Fruit fly (Drosophila melanogaster): Measurements from ENCODE around the gene lectin-28C.
A peak's percentile ranks its signal among the peaks of the same experiment; 100 is the strongest.

The lectin-28C gene

dm6 chr2L:7827045-7828004 is 29.6 kb upstream of the lectin-28C start, which contains the start of the genes Rack1 and mts:
TSS of gene Rack1 (minus strand) at chr2L:7827315.
TSS of gene mts (plus strand) at chr2L:7827650.
- TF ChIP-seq CG12768 (GFP tag; optimal IDR thresholded peaks at IDR 0.05) = peak; percentile 93
- peak; percentile 85 for TF ChIP-seq CG33017 (tag; optimal IDR thresholded peaks at IDR 0.05)
- TF ChIP-seq toe (GFP tag; optimal IDR thresholded peaks at IDR 0.05) = peak; percentile 80
- TF ChIP-seq tj (GFP tag; optimal IDR thresholded peaks at IDR 0.05) = peak; percentile 82
- peak; percentile 82 for TF ChIP-seq pad (GFP tag; optimal IDR thresholded peaks at IDR 0.05)
- TF ChIP-seq CG7101 (tag; optimal IDR thresholded peaks at IDR 0.05) = peak; percentile 94
- peak; percentile 94 for TF ChIP-seq ovo (GFP tag; optimal IDR thresholded peaks at IDR 0.05)
- TF ChIP-seq kay (GFP tag; ENCODE audit: borderline replicate concordance) = peak; percentile 84
- TF ChIP-seq Mnt (GFP tag; optimal IDR thresholded peaks at IDR 0.05) = peak; percentile 94
- peak; percentile 75 for TF ChIP-seq CG14711 (tag; optimal IDR thresholded peaks at IDR 0.05)
- peak; percentile 96 for TF ChIP-seq Crg-1 (GFP tag; optimal IDR thresholded peaks at IDR 0.05)
- TF ChIP-seq CG11617 (GFP tag; optimal IDR thresholded peaks at IDR 0.05) = peak; percentile 92
- TF ChIP-seq cnc (optimal IDR thresholded peaks at IDR 0.05) = no peak
- peak; percentile 87 for TF ChIP-seq CG7045 (GFP tag; optimal IDR thresholded peaks at IDR 0.05)
- TF ChIP-seq cic (GFP tag; optimal IDR thresholded peaks at IDR 0.05) = peak; percentile 48
- TF ChIP-seq Hr96 (GFP tag; optimal IDR thresholded peaks at IDR 0.05) = peak; percentile 85
- peak; percentile 74 for TF ChIP-seq bab1 (GFP tag; optimal IDR thresholded peaks at IDR 0.05)
- peak; percentile 88 for TF ChIP-seq CG1620 (GFP tag; optimal IDR thresholded peaks at IDR 0.05)
- no peak for TF ChIP-seq CG5204 (GFP tag; optimal IDR thresholded peaks at IDR 0.05)
- TF ChIP-seq Clk (GFP tag; optimal IDR thresholded peaks at IDR 0.05) = peak; percentile 84

DNA sequence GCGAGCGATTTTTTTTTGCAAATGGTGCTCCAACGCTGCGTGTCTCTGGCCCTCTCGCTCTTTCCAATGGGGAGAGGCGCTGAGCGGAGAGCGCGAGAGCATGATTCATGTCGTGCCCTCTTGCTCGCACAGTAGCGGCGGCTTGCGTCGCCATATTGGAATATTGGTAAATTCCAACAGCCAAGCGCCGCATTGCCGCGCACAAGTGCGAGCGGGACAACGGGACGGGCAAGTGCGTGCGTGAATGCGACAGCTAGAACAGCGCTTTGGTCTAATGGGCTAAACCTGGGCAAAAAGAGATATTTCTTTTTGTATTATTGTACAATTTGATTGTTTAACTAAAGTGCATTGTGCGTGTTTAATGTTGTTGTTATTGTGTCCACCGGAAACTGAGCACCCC is 28.6 kb upstream of the lectin-28C start:
- TF ChIP-seq CG11617 (GFP tag; optimal IDR thresholded peaks at IDR 0.05) (no peak), cnc (optimal IDR thresholded peaks at IDR 0.05) (no peak), CG14711 (tag; optimal IDR thresholded peaks at IDR 0.05) (no peak), toe (GFP tag; optimal IDR thresholded peaks at IDR 0.05) (no peak), Clk (GFP tag; optimal IDR thresholded peaks at IDR 0.05) (peak; percentile 45), CG7101 (tag; optimal IDR thresholded peaks at IDR 0.05) (no peak), CG33017 (tag; optimal IDR thresholded peaks at IDR 0.05) (no peak), Mnt (GFP tag; optimal IDR thresholded peaks at IDR 0.05) (peak; percentile 50), bab1 (GFP tag; optimal IDR thresholded peaks at IDR 0.05) (no peak), CG5204 (GFP tag; optimal IDR thresholded peaks at IDR 0.05) (no peak), pad (GFP tag; optimal IDR thresholded peaks at IDR 0.05) (peak; percentile 81), CG7045 (GFP tag; optimal IDR thresholded peaks at IDR 0.05) (peak; percentile 19), Crg-1 (GFP tag; optimal IDR thresholded peaks at IDR 0.05) (no peak), kay (GFP tag; ENCODE audit: borderline replicate concordance) (peak; percentile 100), tj (GFP tag; optimal IDR thresholded peaks at IDR 0.05) (peak; percentile 34), CG12768 (GFP tag; optimal IDR thresholded peaks at IDR 0.05) (peak; percentile 50), ovo (GFP tag; optimal IDR thresholded peaks at IDR 0.05) (peak; percentile 57), CG1620 (GFP tag; optimal IDR thresholded peaks at IDR 0.05) (no peak), cic (GFP tag; optimal IDR thresholded peaks at IDR 0.05) (peak; percentile 39), Hr96 (GFP tag; optimal IDR thresholded peaks at IDR 0.05) (peak; percentile 26)

dm6 chr2L:7828901-7829300 is 28.0 kb upstream of the lectin-28C start:
- peak; percentile 3 for TF ChIP-seq CG33017 (tag; optimal IDR thresholded peaks at IDR 0.05)
- TF ChIP-seq Mnt (GFP tag; optimal IDR thresholded peaks at IDR 0.05) = no peak

dm6 chr2L:7833238-7833637 is 23.6 kb upstream of the lectin-28C start:
- TF ChIP-seq CG7101 (tag; optimal IDR thresholded peaks at IDR 0.05) (no peak), Hr96 (GFP tag; optimal IDR thresholded peaks at IDR 0.05) (peak; percentile 1)

DNA sequence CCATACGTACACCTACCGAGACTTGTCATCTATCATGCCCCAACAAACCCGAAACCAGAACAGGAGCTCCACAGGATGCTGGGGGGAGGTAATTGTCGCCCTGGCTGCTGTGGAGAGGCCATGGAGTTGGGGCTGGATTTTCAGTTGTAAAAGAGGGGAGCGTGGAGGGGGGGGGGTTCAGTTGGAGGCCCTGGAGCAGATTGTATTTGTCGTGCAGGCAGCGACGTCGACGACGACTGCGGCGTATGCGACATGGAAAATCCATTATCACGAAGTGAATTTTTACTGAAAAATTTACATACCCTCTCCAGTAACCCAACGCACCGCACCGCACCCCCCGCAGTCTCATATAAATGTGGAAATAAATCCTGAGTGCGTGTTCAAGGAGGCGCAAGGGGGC is 23.2 kb upstream of the lectin-28C start:
- TF ChIP-seq CG33017 (tag; optimal IDR thresholded peaks at IDR 0.05) (no peak), CG11617 (GFP tag; optimal IDR thresholded peaks at IDR 0.05) (no peak), Mnt (GFP tag; optimal IDR thresholded peaks at IDR 0.05) (no peak), cnc (optimal IDR thresholded peaks at IDR 0.05) (no peak), CG7045 (GFP tag; optimal IDR thresholded peaks at IDR 0.05) (no peak), Crg-1 (GFP tag; optimal IDR thresholded peaks at IDR 0.05) (no peak), Hr96 (GFP tag; optimal IDR thresholded peaks at IDR 0.05) (no peak), bab1 (GFP tag; optimal IDR thresholded peaks at IDR 0.05) (no peak), toe (GFP tag; optimal IDR thresholded peaks at IDR 0.05) (no peak), tj (GFP tag; optimal IDR thresholded peaks at IDR 0.05) (no peak), kay (GFP tag; ENCODE audit: borderline replicate concordance) (no peak), ovo (GFP tag; optimal IDR thresholded peaks at IDR 0.05) (no peak), CG1620 (GFP tag; optimal IDR thresholded peaks at IDR 0.05) (no peak), CG12768 (GFP tag; optimal IDR thresholded peaks at IDR 0.05) (no peak), Clk (GFP tag; optimal IDR thresholded peaks at IDR 0.05) (no peak), CG14711 (tag; optimal IDR thresholded peaks at IDR 0.05) (no peak)

DNA sequence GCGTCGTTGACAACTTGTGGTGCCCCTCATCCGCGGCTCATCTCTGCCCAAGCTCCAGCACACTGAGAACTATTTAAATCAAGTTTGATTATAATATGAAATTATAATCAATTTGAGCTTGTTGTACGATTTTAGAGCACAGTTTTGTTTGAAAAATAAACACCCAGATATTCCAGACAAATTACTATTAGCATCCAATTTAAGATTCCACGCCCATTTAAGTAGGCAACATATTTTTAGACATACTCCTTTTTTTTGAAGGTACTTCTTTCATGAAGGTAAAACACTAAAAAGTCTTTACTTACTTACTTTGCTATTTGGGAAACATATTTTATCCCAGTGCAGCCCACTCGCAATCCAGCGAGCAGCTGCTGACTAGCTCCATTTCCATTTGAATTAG is 18.9 kb upstream of the lectin-28C start:
- TF ChIP-seq tj (GFP tag; optimal IDR thresholded peaks at IDR 0.05) (no peak), CG11617 (GFP tag; optimal IDR thresholded peaks at IDR 0.05) (no peak), Clk (GFP tag; optimal IDR thresholded peaks at IDR 0.05) (no peak), CG33017 (tag; optimal IDR thresholded peaks at IDR 0.05) (no peak), cic (GFP tag; optimal IDR thresholded peaks at IDR 0.05) (no peak), bab1 (GFP tag; optimal IDR thresholded peaks at IDR 0.05) (no peak), Mnt (GFP tag; optimal IDR thresholded peaks at IDR 0.05) (no peak)
